Fruit fly (Drosophila melanogaster) whole organism, embryonic: ENCODE data around the gene RhoGAP93B.

Experiments
- Atf6 ChIP-seq: fragments of 200-800 bp; sonication (Bioruptor generic); IDR thresholded peaks from 2 replicates; pipeline ENCODE4 v1.3.6; 2022; ENCODE audit warnings: missing biosample characterization, missing genetic modification characterization
- BEAF-32 ChIP-seq: fragments of 200-800 bp; sonication (Bioruptor generic); optimal IDR thresholded peaks from 3 replicates; lab custom pipeline; 2017; ENCODE audit warnings: missing biosample characterization, missing genetic modification characterization, mild to moderate bottlenecking, moderate library complexity, missing genetic modification reagents
- Blimp-1 ChIP-seq: fragments of 200-800 bp; sonication (Bioruptor generic); optimal IDR thresholded peaks from 3 replicates; lab custom pipeline; 2018; ENCODE audit warnings: missing biosample characterization, missing genetic modification characterization, mild to moderate bottlenecking, moderate library complexity, missing genetic modification reagents
- CG10959 ChIP-seq: fragments of 200-800 bp; sonication (Bioruptor generic); IDR thresholded peaks from 2 replicates; pipeline ENCODE4 v1.3.6; 2022; ENCODE audit warnings: missing biosample characterization, missing genetic modification characterization
- CG10979 ChIP-seq: fragments of 200-800 bp; sonication (Bioruptor generic); optimal IDR thresholded peaks from 2 replicates; lab custom pipeline; 2018; ENCODE audit warnings: missing biosample characterization, mild to moderate bottlenecking, missing genetic modification characterization, moderate library complexity
- CG11093 ChIP-seq: fragments of 200-800 bp; sonication (Bioruptor generic); IDR thresholded peaks from 3 replicates; pipeline ENCODE4 v1.3.6; 2022; ENCODE audit warnings: missing biosample characterization, missing genetic modification characterization
- CG13123 ChIP-seq: fragments of 200-800 bp; sonication (Bioruptor generic); optimal IDR thresholded peaks from 2 replicates; lab custom pipeline; 2016; ENCODE audit warnings: missing biosample characterization, missing genetic modification characterization
- CG13287 ChIP-seq: fragments of 200-800 bp; sonication (Bioruptor generic); IDR thresholded peaks from 2 replicates; pipeline ENCODE4 v1.3.6; 2022; ENCODE audit warnings: missing biosample characterization, missing genetic modification characterization; ENCODE audit not compliant: partially characterized antibody
- CG14441 ChIP-seq: fragments of 200-800 bp; sonication (Bioruptor generic); IDR thresholded peaks from 2 replicates; pipeline ENCODE4 v1.3.6; 2022; ENCODE audit warnings: missing biosample characterization, missing genetic modification characterization
- CG15269 ChIP-seq: fragments of 200-800 bp; sonication (Bioruptor generic); optimal IDR thresholded peaks from 2 replicates; lab custom pipeline; 2018; ENCODE audit warnings: missing biosample characterization, mild to moderate bottlenecking, missing genetic modification characterization, moderate library complexity
- CG1647 ChIP-seq: fragments of 200-800 bp; sonication (Bioruptor generic); optimal IDR thresholded peaks from 3 replicates; lab custom pipeline; 2016; ENCODE audit warnings: missing biosample characterization, missing genetic modification characterization
- CG17829 ChIP-seq: fragments of 200-800 bp; optimal IDR thresholded peaks from 2 replicates; lab custom pipeline; 2019; ENCODE audit warnings: missing biosample characterization, mild to moderate bottlenecking, missing genetic modification characterization, moderate library complexity
- CG17912 ChIP-seq: fragments of 200-800 bp; sonication (Bioruptor generic); optimal IDR thresholded peaks from 2 replicates; lab custom pipeline; 2018; ENCODE audit warnings: missing biosample characterization, mild to moderate bottlenecking, missing genetic modification characterization
- CG2120 ChIP-seq: fragments of 200-800 bp; sonication (Bioruptor generic); optimal IDR thresholded peaks from 3 replicates; lab custom pipeline; 2016; ENCODE audit warnings: missing biosample characterization, missing genetic modification characterization
- CG2712 ChIP-seq: fragments of 200-800 bp; optimal IDR thresholded peaks from 3 replicates; lab custom pipeline; 2019; ENCODE audit warnings: missing biosample characterization, mild to moderate bottlenecking, missing genetic modification characterization, moderate library complexity
- CG3163 ChIP-seq: fragments of 200-800 bp; sonication (Bioruptor generic); optimal IDR thresholded peaks from 3 replicates; lab custom pipeline; 2016; ENCODE audit warnings: missing biosample characterization, missing genetic modification characterization
- CG42726 ChIP-seq: fragments of 200-800 bp; sonication (Bioruptor generic); IDR thresholded peaks from 2 replicates; pipeline ENCODE4 v1.3.6; 2022; ENCODE audit warnings: missing biosample characterization, missing genetic modification characterization; ENCODE audit not compliant: partially characterized antibody
- CG4360 ChIP-seq: fragments of 200-800 bp; sonication (Bioruptor generic); IDR thresholded peaks from 2 replicates; pipeline ENCODE4 v1.3.6; 2022; ENCODE audit warnings: missing biosample characterization, missing genetic modification characterization
- CG4707 ChIP-seq: fragments of 200-800 bp; sonication (Bioruptor generic); optimal IDR thresholded peaks from 2 replicates; lab custom pipeline; 2018; ENCODE audit warnings: missing biosample characterization, mild to moderate bottlenecking, missing genetic modification characterization, moderate library complexity
- CG6791 ChIP-seq: fragments of 200-800 bp; sonication (Bioruptor generic); IDR thresholded peaks from 3 replicates; pipeline ENCODE4 v1.3.6; 2022; ENCODE audit warnings: missing biosample characterization, missing genetic modification characterization; ENCODE audit not compliant: partially characterized antibody
- CG6813 ChIP-seq: fragments of 200-800 bp; sonication (Bioruptor generic); optimal IDR thresholded peaks from 2 replicates; lab custom pipeline; 2017; ENCODE audit warnings: missing biosample characterization, missing genetic modification characterization, mild to moderate bottlenecking, moderate library complexity, missing genetic modification reagents
- CG7786 ChIP-seq: fragments of 200-800 bp; sonication (Bioruptor generic); optimal IDR thresholded peaks from 2 replicates; lab custom pipeline; 2016; ENCODE audit warnings: missing biosample characterization, missing genetic modification characterization
- D19A ChIP-seq: fragments of 200-800 bp; optimal IDR thresholded peaks from 3 replicates; lab custom pipeline; 2019; ENCODE audit warnings: missing biosample characterization, mild to moderate bottlenecking, missing genetic modification characterization, moderate library complexity
- Deaf1 ChIP-seq: fragments of 200-800 bp; optimal IDR thresholded peaks from 3 replicates; lab custom pipeline; 2019; ENCODE audit warnings: missing biosample characterization, mild to moderate bottlenecking, missing genetic modification characterization, moderate library complexity
- Dfd ChIP-seq, 2 experiments: fragments of >200 bp; optimal IDR thresholded peaks; 2 replicates each; lab custom pipeline; 2017; ENCODE audit warnings: missing biosample characterization in 2 of 2, missing genetic modification characterization in 2 of 2
- Dll ChIP-seq: fragments of 200-800 bp; sonication (Bioruptor generic); IDR thresholded peaks from 4 replicates; pipeline ENCODE4 v1.3.6; 2022; ENCODE audit warnings: missing biosample characterization, missing genetic modification characterization; ENCODE audit not compliant: partially characterized antibody
- Fer1 ChIP-seq: fragments of 200-800 bp; sonication (Bioruptor generic); optimal IDR thresholded peaks from 2 replicates; lab custom pipeline; 2017; ENCODE audit warnings: missing biosample characterization, mild to moderate bottlenecking, missing genetic modification characterization
- Hr39 ChIP-seq: fragments of >200 bp; optimal IDR thresholded peaks from 2 replicates; lab custom pipeline; 2017
- Hsf ChIP-seq: fragments of 200-800 bp; sonication (Bioruptor generic); optimal IDR thresholded peaks from 3 replicates; lab custom pipeline; 2016; ENCODE audit warnings: missing biosample characterization, missing genetic modification characterization
- Poxn ChIP-seq: fragments of 200-800 bp; sonication (Bioruptor generic); IDR thresholded peaks from 2 replicates; pipeline ENCODE4 v1.3.6; 2022; ENCODE audit warnings: missing biosample characterization, missing genetic modification characterization
- Xrp1 ChIP-seq: fragments of 200-800 bp; sonication (Bioruptor generic); IDR thresholded peaks from 2 replicates; pipeline ENCODE4 v1.3.6; 2022; ENCODE audit warnings: missing biosample characterization, missing genetic modification characterization
- al ChIP-seq: fragments of 200-800 bp; sonication (Bioruptor generic); IDR thresholded peaks from 2 replicates; pipeline ENCODE4 v1.3.6; 2022; ENCODE audit warnings: missing biosample characterization, missing genetic modification characterization
- chinmo ChIP-seq: fragments of 200-800 bp; sonication (Bioruptor generic); IDR thresholded peaks from 4 replicates; pipeline ENCODE4 v1.3.6; 2022; ENCODE audit warnings: missing biosample characterization, missing genetic modification characterization; ENCODE audit not compliant: partially characterized antibody
- chn ChIP-seq: fragments of 200-800 bp; sonication (Bioruptor generic); optimal IDR thresholded peaks from 2 replicates; lab custom pipeline; 2016; ENCODE audit warnings: missing biosample characterization, missing genetic modification characterization
- ci ChIP-seq: fragments of 200-800 bp; sonication (Bioruptor generic); IDR thresholded peaks from 3 replicates; pipeline ENCODE4 v1.3.6; 2022; ENCODE audit warnings: missing biosample characterization, missing genetic modification characterization
- croc ChIP-seq: fragments of 200-800 bp; sonication (Bioruptor generic); conservative IDR thresholded peaks from 3 replicates; pipeline ENCODE4 v1.3.6; 2022; ENCODE audit warnings: missing biosample characterization, missing genetic modification characterization
- dm ChIP-seq: fragments of 200-800 bp; sonication (Bioruptor generic); optimal IDR thresholded peaks from 3 replicates; lab custom pipeline; 2016; ENCODE audit warnings: missing biosample characterization, missing genetic modification characterization
- en ChIP-seq: fragments of 200-800 bp; sonication (Bioruptor generic); optimal IDR thresholded peaks from 2 replicates; lab custom pipeline; 2016; ENCODE audit warnings: missing biosample characterization, missing genetic modification characterization
- gem ChIP-seq: fragments of 200-800 bp; sonication (Bioruptor generic); optimal IDR thresholded peaks from 2 replicates; lab custom pipeline; 2019; ENCODE audit warnings: missing biosample characterization, mild to moderate bottlenecking, missing genetic modification characterization, moderate library complexity
- h ChIP-seq: fragments of >200 bp; optimal IDR thresholded peaks from 2 replicates; lab custom pipeline; 2017
- nau ChIP-seq: fragments of 200-800 bp; sonication (Bioruptor generic); optimal IDR thresholded peaks from 3 replicates; lab custom pipeline; 2017; ENCODE audit warnings: missing biosample characterization, mild to moderate bottlenecking, missing genetic modification characterization, missing genetic modification reagents
- nom ChIP-seq: fragments of 200-800 bp; sonication (Bioruptor generic); optimal IDR thresholded peaks from 2 replicates; lab custom pipeline; 2017; ENCODE audit warnings: missing biosample characterization, missing genetic modification characterization, mild to moderate bottlenecking, moderate library complexity, missing genetic modification reagents
- prd ChIP-seq, 3 experiments: fragments of >200 bp in 2 of 3; fragments of 200-800 bp in 1 of 3; sonication (Bioruptor generic) in 1 of 3; optimal IDR thresholded peaks in 2 of 3; IDR thresholded peaks in 1 of 3; 2 replicates in 2 of 3; 3 replicates in 1 of 3; pipeline versions ENCODE4 v1.3.6 to Lab custom; 2017 to 2022; ENCODE audit warnings: missing biosample characterization in 1 of 3, missing genetic modification characterization in 1 of 3
- rib ChIP-seq: fragments of 200-800 bp; sonication (Bioruptor generic); IDR thresholded peaks from 2 replicates; pipeline ENCODE4 v1.3.6; 2022; ENCODE audit warnings: missing biosample characterization, missing genetic modification characterization
- salm ChIP-seq: fragments of 200-800 bp; sonication (Bioruptor generic); optimal IDR thresholded peaks from 2 replicates; lab custom pipeline; 2018; ENCODE audit warnings: missing biosample characterization, mild to moderate bottlenecking, missing genetic modification characterization
- schlank ChIP-seq: fragments of 200-800 bp; sonication (Bioruptor generic); optimal IDR thresholded peaks from 2 replicates; lab custom pipeline; 2018; ENCODE audit warnings: missing biosample characterization, mild to moderate bottlenecking, missing genetic modification characterization
- sens ChIP-seq: fragments of 200-800 bp; sonication (Bioruptor generic); peaks from one replicate; lab custom pipeline; 2016; ENCODE audit warnings: missing biosample characterization, missing genetic modification characterization
- slou ChIP-seq: fragments of 200-800 bp; sonication (Bioruptor generic); optimal IDR thresholded peaks from 3 replicates; lab custom pipeline; 2016; ENCODE audit warnings: missing biosample characterization, missing genetic modification characterization
- so ChIP-seq: fragments of 200-800 bp; sonication (Bioruptor generic); IDR thresholded peaks from 3 replicates; pipeline ENCODE4 v1.3.6; 2022; ENCODE audit warnings: missing biosample characterization, missing genetic modification characterization
- toy ChIP-seq: fragments of 200-800 bp; sonication (Bioruptor generic); IDR thresholded peaks from 2 replicates; pipeline ENCODE4 v1.3.6; 2022; ENCODE audit warnings: missing biosample characterization, missing genetic modification characterization
- vfl ChIP-seq: fragments of 200-800 bp; sonication (Bioruptor generic); optimal IDR thresholded peaks from 2 replicates; lab custom pipeline; 2016; ENCODE audit warnings: missing biosample characterization, missing genetic modification characterization

The RhoGAP93B gene

dm6 chr3R:21111046-21111480, 13.4 kb upstream of the RhoGAP93B start, which contains the start of gene Rab11 (continued):
- TF ChIP-seq chinmo (GFP tag; lab: Robert Waterston, UW) (peak; percentile 61; the same call in 3 of the 4 replicates), nau (GFP tag; lab: Kevin White, UChicago) (no peak), salm (no peak), rib (GFP tag; lab: Robert Waterston, UW) (no peak), slou (GFP tag; lab: Kevin White, UChicago) (no peak), Fer1 (GFP tag; lab: Kevin White, UChicago) (peak; percentile 20), CG14441 (GFP tag; lab: Robert Waterston, UW) (peak; percentile 32; the same call in 1 of the 2 replicates), BEAF-32 (GFP tag; lab: Kevin White, UChicago) (peak; percentile 93), chn (GFP tag; lab: Kevin White, UChicago) (peak; percentile 4), Hsf (GFP tag; lab: Kevin White, UChicago) (peak; percentile 60), CG4707 (GFP tag; lab: Kevin White, UChicago) (no peak), ci (no peak), nom (GFP tag; lab: Kevin White, UChicago) (no peak), croc (GFP tag; lab: Robert Waterston, UW) (no peak), CG15269 (peak; percentile 45), Xrp1 (GFP tag; lab: Robert Waterston, UW) (peak; percentile 44; the same call in 1 of the 2 replicates), Dfd (GFP tag; optimal IDR thresholded peaks at IDR 0.05; lab: Kevin White, UChicago) (no peak), CG13287 (peak; percentile 89), CG4360 (no peak), CG42726 (GFP tag; lab: Robert Waterston, UW) (peak; percentile 34; the same call in 1 of the 2 replicates), Dll (GFP tag; lab: Robert Waterston, UW) (peak; percentile 91), CG10959 (no peak), dm (GFP tag; lab: Kevin White, UChicago) (no peak), en (no peak), Blimp-1 (GFP tag; lab: Kevin White, UChicago) (peak; percentile 41), CG6813 (GFP tag; lab: Kevin White, UChicago) (no peak), al (GFP tag; lab: Robert Waterston, UW) (peak; percentile 38; the same call in 1 of the 2 replicates), CG13123 (no peak), CG2120 (GFP tag; lab: Kevin White, UChicago) (peak; percentile 68), so (GFP tag; lab: Robert Waterston, UW) (no peak), vfl (GFP tag; lab: Kevin White, UChicago) (no peak), CG2712 (tag; lab: Kevin White, UChicago) (peak; percentile 63), Hr39 (lab: Kevin White, UChicago) (no peak), h (lab: Kevin White, UChicago) (no peak), CG11093 (GFP tag; lab: Robert Waterston, UW) (no peak), Atf6 (GFP tag; lab: Robert Waterston, UW) (peak; percentile 55; the same call in 1 of the 2 replicates), Deaf1 (peak; percentile 34), CG17912 (GFP tag; lab: Kevin White, UChicago) (no peak), CG10979 (no peak), schlank (tag; lab: Kevin White, UChicago) (no peak), Poxn (GFP tag; lab: Robert Waterston, UW) (no peak), CG17829 (tag; lab: Kevin White, UChicago) (peak; percentile 46), prd (optimal IDR thresholded peaks at IDR 0.05; lab: Kevin White, UChicago) (no peak), prd (GFP tag; IDR thresholded peaks at IDR 0.05; lab: Robert Waterston, UW) (peak; percentile 50), D19A (tag; lab: Kevin White, UChicago) (peak; percentile 6), toy (GFP tag; lab: Robert Waterston, UW) (no peak), CG3163 (GFP tag; lab: Kevin White, UChicago) (no peak), sens (GFP tag; lab: Kevin White, UChicago) (peak; percentile 91), CG6791 (GFP tag; lab: Robert Waterston, UW) (peak; percentile 88), CG7786 (GFP tag; lab: Kevin White, UChicago) (no peak), CG1647 (GFP tag; lab: Kevin White, UChicago) (no peak), gem (tag; lab: Kevin White, UChicago) (peak; percentile 71)
